Fruit fly (Drosophila melanogaster) Kc167 (cell line): ENCODE measurements around the gene ball.

Experiments
- Myc ChIP-seq: fragments of >200 bp; optimal IDR thresholded peaks from 2 replicates; lab custom pipeline; 2017; ENCODE audit warnings: missing external identifiers
- Sin3A ChIP-seq: fragments of >200 bp; optimal IDR thresholded peaks from 2 replicates; lab custom pipeline; 2018; ENCODE audit warnings: missing external identifiers
- h ChIP-seq: fragments of >200 bp; optimal IDR thresholded peaks from 3 replicates; lab custom pipeline; 2018; ENCODE audit warnings: missing external identifiers
- insv ChIP-seq: fragments of >200 bp; optimal IDR thresholded peaks from 3 replicates; lab custom pipeline; 2018; ENCODE audit warnings: missing external identifiers
- psq ChIP-seq: fragments of >200 bp; optimal IDR thresholded peaks from 2 replicates; lab custom pipeline; 2017; ENCODE audit warnings: missing external identifiers
- ttk ChIP-seq: sonication (Bioruptor generic); optimal IDR thresholded peaks from 2 replicates; lab custom pipeline; 2017; ENCODE audit warnings: missing external identifiers

DNA sequence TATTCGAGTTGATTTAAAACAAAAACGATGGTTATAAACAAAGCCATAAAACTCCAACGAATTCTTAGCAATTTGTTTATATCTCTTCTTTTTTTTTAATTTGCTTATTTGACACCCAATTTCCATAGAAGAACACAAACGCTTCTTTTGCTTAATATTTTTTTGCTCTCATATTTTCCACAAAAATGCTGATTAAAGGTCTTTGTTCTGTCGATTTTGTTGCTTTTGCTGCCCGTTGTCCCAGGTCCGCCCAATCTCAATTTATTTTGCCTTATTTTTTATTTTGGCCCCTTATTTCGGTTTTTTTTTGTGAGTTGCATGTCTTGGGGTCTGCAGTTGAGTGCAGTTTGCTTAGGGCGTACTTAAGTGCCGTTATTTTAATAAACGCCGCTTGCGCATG, 39.4 kb upstream of the ball start:
- TF ChIP-seq h (lab: Kevin White, UChicago) (no peak), insv (no peak), psq (lab: Kevin White, UChicago) (no peak), Sin3A (lab: Kevin White, UChicago) (no peak), Myc (lab: Kevin White, UChicago) (no peak), ttk (lab: Kevin White, UChicago) (no peak)
